Worm (Caenorhabditis elegans) whole organism, early embryonic: ENCODE data around the gene srh-32.

Source experiments
- ama-1 ChIP-seq: fragments of 150-350 bp; optimal IDR thresholded peaks from 2 replicates; lab custom pipeline; 2014
- ceh-36 ChIP-seq: sonication (generic microtip); optimal IDR thresholded peaks from 2 replicates; lab custom pipeline; 2016; ENCODE audit warnings: missing genetic modification characterization, inconsistent platforms, missing compliant biosample characterization
- hmg-4 ChIP-seq: fragments of 200-800 bp; sonication (Bioruptor generic); optimal IDR thresholded peaks from 2 replicates; lab custom pipeline; 2018; ENCODE audit warnings: mild to moderate bottlenecking, missing genetic modification characterization, missing compliant biosample characterization
- scrt-1 ChIP-seq: fragments of 200-800 bp; sonication (Bioruptor generic); IDR thresholded peaks from 2 replicates; pipeline ENCODE4 v1.3.6; 2022; ENCODE audit warnings: missing genetic modification characterization, missing compliant biosample characterization
- tbx-11 ChIP-seq: fragments of 200-800 bp; sonication (Bioruptor generic); IDR thresholded peaks from 2 replicates; pipeline ENCODE4 v1.3.6; 2022; ENCODE audit warnings: missing genetic modification characterization, missing compliant biosample characterization

DNA sequence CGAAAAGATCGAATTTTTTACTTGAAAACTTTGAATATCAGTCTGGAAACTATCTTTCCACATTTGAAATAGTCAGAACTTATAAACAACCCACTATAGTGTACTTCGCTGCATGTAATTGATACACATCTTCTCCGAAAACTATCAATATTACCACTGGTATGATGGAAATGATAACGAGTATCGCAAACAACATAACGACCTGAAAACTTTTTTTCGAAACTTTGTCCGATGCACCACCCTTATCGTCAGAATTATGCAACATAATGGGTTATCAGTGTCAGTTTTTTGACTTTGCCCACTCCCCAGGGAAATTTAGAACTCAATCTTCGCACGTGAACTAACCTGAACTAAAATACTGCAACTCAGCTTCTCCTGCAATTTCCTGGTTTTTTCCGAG, 38.8 kb upstream of the srh-32 start:
- TF ChIP-seq ama-1 (lab: Kevin White, UChicago) (no peak), hmg-4 (GFP tag; lab: Kevin White, UChicago) (no peak), tbx-11 (GFP tag; lab: Robert Waterston, UW) (no peak), ceh-36 (tag; lab: Kevin White, UChicago) (no peak), scrt-1 (GFP tag; lab: Robert Waterston, UW) (no peak)
